Worm (Caenorhabditis elegans) whole organism, L2 larva: ENCODE measurements around the gene vep-2.

Experiments used
- R02D3.7 ChIP-seq: fragments of 150-350 bp; optimal IDR thresholded peaks from 2 replicates; lab custom pipeline; 2014; ENCODE audit warnings: missing biosample characterization, missing genetic modification characterization
- ZK546.5 ChIP-seq: sonication (generic microtip); optimal IDR thresholded peaks from 2 replicates; lab custom pipeline; 2017; ENCODE audit warnings: missing biosample characterization, missing genetic modification characterization
- ama-1 ChIP-seq: fragments of 150-350 bp; optimal IDR thresholded peaks from 2 replicates; lab custom pipeline; 2018; ENCODE audit warnings: inconsistent platforms
- blmp-1 ChIP-seq: sonication (generic microtip); optimal IDR thresholded peaks from 2 replicates; lab custom pipeline; 2017; ENCODE audit warnings: missing genetic modification characterization, mild to moderate bottlenecking, missing compliant biosample characterization, antibody characterized with exemption, moderate library complexity; ENCODE audit not compliant: insufficient read depth
- elt-1 ChIP-seq: fragments of 150-350 bp; optimal IDR thresholded peaks from 2 replicates; lab custom pipeline; 2014; ENCODE audit warnings: missing biosample characterization, missing genetic modification characterization
- nhr-237 ChIP-seq: fragments of 150-350 bp; optimal IDR thresholded peaks from 2 replicates; lab custom pipeline; 2014; ENCODE audit warnings: missing biosample characterization, missing genetic modification characterization
- nhr-6 ChIP-seq: fragments of 150-350 bp; optimal IDR thresholded peaks from 2 replicates; lab custom pipeline; 2014; ENCODE audit warnings: missing biosample characterization, missing genetic modification characterization
- skn-1 ChIP-seq: sonication (generic microtip); optimal IDR thresholded peaks from 2 replicates; lab custom pipeline; 2017; ENCODE audit warnings: missing biosample characterization, missing genetic modification characterization
- zag-1 ChIP-seq: fragments of 150-350 bp; optimal IDR thresholded peaks from 2 replicates; lab custom pipeline; 2014; ENCODE audit warnings: missing biosample characterization, missing genetic modification characterization

ce11 chrX:3596967-3597366 lies 31.1 kb upstream of the vep-2 start:
- no peak for TF ChIP-seq nhr-6
- TF ChIP-seq elt-1 (tag; lab: Kevin White, UChicago) = no peak
- no peak for TF ChIP-seq nhr-237 (tag; lab: Kevin White, UChicago)
- no peak for TF ChIP-seq ZK546.5 (tag; lab: Kevin White, UChicago)
- TF ChIP-seq R02D3.7 (tag; lab: Kevin White, UChicago) = no peak
- no peak for TF ChIP-seq ama-1 (lab: Kevin White, UChicago)
- TF ChIP-seq skn-1 (tag; lab: Kevin White, UChicago) = no peak
- TF ChIP-seq blmp-1 (tag; lab: Kevin White, UChicago) = no peak
- TF ChIP-seq zag-1 (tag; lab: Kevin White, UChicago) = no peak
